Fruit fly (Drosophila melanogaster) whole organism, embryonic: Measurements from ENCODE around the gene CG4972.
A peak's percentile ranks its signal among the peaks of the same experiment; 100 is the strongest.

Source experiments
- ATbp ChIP-seq: fragments of 200-800 bp; sonication (Bioruptor generic); optimal IDR thresholded peaks from 2 replicates; lab custom pipeline; 2017; ENCODE audit warnings: missing biosample characterization, mild to moderate bottlenecking, missing genetic modification characterization, missing genetic modification reagents
- B-H1 ChIP-seq: fragments of 200-800 bp; sonication (Bioruptor generic); IDR thresholded peaks from 3 replicates; pipeline ENCODE4 v1.3.6; 2022; ENCODE audit warnings: missing biosample characterization, missing genetic modification characterization
- CG10147 ChIP-seq: fragments of 200-800 bp; sonication (Bioruptor generic); optimal IDR thresholded peaks from 2 replicates; lab custom pipeline; 2019; ENCODE audit warnings: missing biosample characterization, mild to moderate bottlenecking, missing genetic modification characterization, moderate library complexity
- CG11085 ChIP-seq: fragments of 200-800 bp; sonication (Bioruptor generic); IDR thresholded peaks from 2 replicates; pipeline ENCODE4 v1.3.6; 2022; ENCODE audit warnings: missing biosample characterization, missing genetic modification characterization
- CG12236 ChIP-seq: fragments of 200-800 bp; sonication (Bioruptor generic); optimal IDR thresholded peaks from 2 replicates; lab custom pipeline; 2016; ENCODE audit warnings: missing biosample characterization, missing genetic modification characterization
- CG12659 ChIP-seq: fragments of 200-800 bp; sonication (Bioruptor generic); optimal IDR thresholded peaks from 3 replicates; lab custom pipeline; 2017; ENCODE audit warnings: mild to moderate bottlenecking, missing biosample characterization, missing genetic modification reagents, missing genetic modification characterization
- CG13287 ChIP-seq: fragments of 200-800 bp; sonication (Bioruptor generic); IDR thresholded peaks from 2 replicates; pipeline ENCODE4 v1.3.6; 2022; ENCODE audit warnings: missing biosample characterization, missing genetic modification characterization; ENCODE audit not compliant: partially characterized antibody
- CG13424 ChIP-seq: fragments of 200-800 bp; sonication (Bioruptor generic); optimal IDR thresholded peaks from 2 replicates; lab custom pipeline; 2019; ENCODE audit warnings: missing biosample characterization, mild to moderate bottlenecking, missing genetic modification characterization, moderate library complexity
- CG14965 ChIP-seq: fragments of 200-800 bp; sonication (Bioruptor generic); optimal IDR thresholded peaks from 2 replicates; lab custom pipeline; 2016; ENCODE audit warnings: missing biosample characterization, missing genetic modification characterization, borderline replicate concordance
- CG1603 ChIP-seq: fragments of 200-800 bp; sonication (Bioruptor generic); optimal IDR thresholded peaks from 2 replicates; lab custom pipeline; 2019; ENCODE audit warnings: missing biosample characterization, mild to moderate bottlenecking, missing genetic modification characterization, moderate library complexity
- CG2120 ChIP-seq: fragments of 200-800 bp; sonication (Bioruptor generic); optimal IDR thresholded peaks from 3 replicates; lab custom pipeline; 2016; ENCODE audit warnings: missing biosample characterization, missing genetic modification characterization
- CG2129 ChIP-seq: fragments of 200-800 bp; sonication (Bioruptor generic); IDR thresholded peaks from 2 replicates; pipeline ENCODE4 v1.3.6; 2022; ENCODE audit warnings: missing biosample characterization, missing genetic modification characterization; ENCODE audit not compliant: partially characterized antibody
- CG2712 ChIP-seq: fragments of 200-800 bp; optimal IDR thresholded peaks from 3 replicates; lab custom pipeline; 2019; ENCODE audit warnings: missing biosample characterization, mild to moderate bottlenecking, missing genetic modification characterization, moderate library complexity
- CG30020 ChIP-seq: fragments of 200-800 bp; optimal IDR thresholded peaks from 2 replicates; lab custom pipeline; 2019; ENCODE audit warnings: missing biosample characterization, mild to moderate bottlenecking, missing genetic modification characterization, moderate library complexity
- CG31224 ChIP-seq: fragments of 200-800 bp; sonication (Bioruptor generic); IDR thresholded peaks from 2 replicates; pipeline ENCODE4 v1.3.6; 2022; ENCODE audit warnings: missing biosample characterization, missing genetic modification characterization
- CG31365 ChIP-seq: fragments of 200-800 bp; sonication (Bioruptor generic); optimal IDR thresholded peaks from 2 replicates; lab custom pipeline; 2018; ENCODE audit warnings: missing biosample characterization, mild to moderate bottlenecking, missing genetic modification characterization
- CG34224 ChIP-seq: fragments of 200-800 bp; sonication (Bioruptor generic); IDR thresholded peaks from 3 replicates; pipeline ENCODE4 v1.3.6; 2022; ENCODE audit warnings: missing biosample characterization, missing genetic modification characterization; ENCODE audit not compliant: partially characterized antibody
- CG7786 ChIP-seq: fragments of 200-800 bp; sonication (Bioruptor generic); optimal IDR thresholded peaks from 2 replicates; lab custom pipeline; 2016; ENCODE audit warnings: missing biosample characterization, missing genetic modification characterization
- CG7963 ChIP-seq: fragments of 200-800 bp; sonication (Bioruptor generic); IDR thresholded peaks from 3 replicates; pipeline ENCODE4 v1.3.6; 2022; ENCODE audit warnings: missing biosample characterization, missing genetic modification characterization; ENCODE audit not compliant: partially characterized antibody
- CG8924 ChIP-seq: fragments of 200-800 bp; optimal IDR thresholded peaks from 3 replicates; lab custom pipeline; 2019; ENCODE audit warnings: missing biosample characterization, mild to moderate bottlenecking, missing genetic modification characterization, moderate library complexity
- Dll ChIP-seq: fragments of 200-800 bp; sonication (Bioruptor generic); IDR thresholded peaks from 4 replicates; pipeline ENCODE4 v1.3.6; 2022; ENCODE audit warnings: missing biosample characterization, missing genetic modification characterization; ENCODE audit not compliant: partially characterized antibody
- Doc3 ChIP-seq: fragments of 200-800 bp; sonication (Bioruptor generic); IDR thresholded peaks from 3 replicates; pipeline ENCODE4 v1.3.6; 2022; ENCODE audit warnings: missing biosample characterization, missing genetic modification characterization; ENCODE audit not compliant: partially characterized antibody
- Dp ChIP-seq: fragments of 200-800 bp; sonication (Bioruptor generic); optimal IDR thresholded peaks from 2 replicates; lab custom pipeline; 2018; ENCODE audit warnings: missing biosample characterization, mild to moderate bottlenecking, missing genetic modification characterization, moderate library complexity
- E2f2 ChIP-seq: fragments of 200-800 bp; sonication (Bioruptor generic); IDR thresholded peaks from 2 replicates; pipeline ENCODE4 v1.3.6; 2022; ENCODE audit warnings: missing biosample characterization, missing genetic modification characterization
- HLH4C ChIP-seq: fragments of 200-800 bp; sonication (Bioruptor generic); IDR thresholded peaks from 3 replicates; pipeline ENCODE4 v1.3.6; 2022; ENCODE audit warnings: missing biosample characterization, missing genetic modification characterization; ENCODE audit not compliant: partially characterized antibody
- Med ChIP-seq: fragments of 200-800 bp; sonication (Bioruptor generic); peaks from one replicate; lab custom pipeline; 2016; ENCODE audit warnings: missing biosample characterization, missing genetic modification characterization, mild to moderate bottlenecking, inconsistent platforms, moderate library complexity
- Neu2 ChIP-seq: fragments of 200-800 bp; sonication (Bioruptor generic); optimal IDR thresholded peaks from 3 replicates; lab custom pipeline; 2016; ENCODE audit warnings: missing biosample characterization, missing genetic modification characterization, borderline replicate concordance
- Nf-YC ChIP-seq: fragments of 200-800 bp; optimal IDR thresholded peaks from 3 replicates; lab custom pipeline; 2019; ENCODE audit warnings: missing biosample characterization, mild to moderate bottlenecking, missing genetic modification characterization, moderate library complexity
- Spps ChIP-seq: fragments of 200-800 bp; sonication (Bioruptor generic); optimal IDR thresholded peaks from 2 replicates; lab custom pipeline; 2018; ENCODE audit warnings: missing biosample characterization, mild to moderate bottlenecking, missing genetic modification characterization
- az2 ChIP-seq: fragments of 200-800 bp; sonication (Bioruptor generic); optimal IDR thresholded peaks from 3 replicates; lab custom pipeline; 2016; ENCODE audit warnings: missing biosample characterization, missing genetic modification characterization
- bowl ChIP-seq: fragments of 200-800 bp; sonication (Bioruptor generic); IDR thresholded peaks from 2 replicates; pipeline ENCODE4 v1.3.6; 2022; ENCODE audit warnings: missing biosample characterization, missing genetic modification characterization
- corto ChIP-seq: fragments of 200-800 bp; sonication (Bioruptor generic); optimal IDR thresholded peaks from 2 replicates; lab custom pipeline; 2016; ENCODE audit warnings: missing biosample characterization, mild to moderate bottlenecking, missing genetic modification characterization, moderate library complexity
- dpn ChIP-seq, 2 experiments: fragments of 200-800 bp; sonication (Bioruptor generic); optimal IDR thresholded peaks; 3 replicates each; lab custom pipeline; 2016; ENCODE audit warnings: missing biosample characterization in 2 of 2, missing genetic modification characterization in 2 of 2
- esg ChIP-seq: fragments of 200-800 bp; sonication (Bioruptor generic); conservative IDR thresholded peaks from 2 replicates; pipeline ENCODE4 v1.3.6; 2022; ENCODE audit warnings: missing biosample characterization, missing genetic modification characterization
- fd3F ChIP-seq: fragments of 200-800 bp; sonication (Bioruptor generic); optimal IDR thresholded peaks from 2 replicates; lab custom pipeline; 2018; ENCODE audit warnings: missing biosample characterization, mild to moderate bottlenecking, missing genetic modification characterization, moderate library complexity
- gcm ChIP-seq: fragments of 200-800 bp; sonication (Bioruptor generic); optimal IDR thresholded peaks from 2 replicates; lab custom pipeline; 2019; ENCODE audit warnings: missing biosample characterization, mild to moderate bottlenecking, missing genetic modification characterization, moderate library complexity
- gro ChIP-seq: fragments of 200-800 bp; sonication (Bioruptor generic); optimal IDR thresholded peaks from 2 replicates; lab custom pipeline; 2016; ENCODE audit warnings: missing biosample characterization, missing genetic modification characterization
- hbn ChIP-seq: fragments of 200-800 bp; sonication (Bioruptor generic); IDR thresholded peaks from 2 replicates; pipeline ENCODE4 v1.3.6; 2022; ENCODE audit warnings: missing biosample characterization, missing genetic modification characterization; ENCODE audit not compliant: partially characterized antibody
- knrl ChIP-seq: fragments of 200-800 bp; sonication (Bioruptor generic); IDR thresholded peaks from 3 replicates; pipeline ENCODE4 v1.3.6; 2022; ENCODE audit warnings: missing biosample characterization, missing genetic modification characterization; ENCODE audit not compliant: partially characterized antibody
- pfk ChIP-seq: fragments of 200-800 bp; sonication (Bioruptor generic); optimal IDR thresholded peaks from 2 replicates; lab custom pipeline; 2018; ENCODE audit warnings: missing biosample characterization, mild to moderate bottlenecking, missing genetic modification characterization, moderate library complexity
- phol ChIP-seq: fragments of 200-800 bp; sonication (Bioruptor generic); optimal IDR thresholded peaks from 3 replicates; lab custom pipeline; 2018; ENCODE audit warnings: missing biosample characterization, mild to moderate bottlenecking, missing genetic modification characterization, moderate library complexity
- pum ChIP-seq: fragments of 200-800 bp; sonication (Bioruptor generic); optimal IDR thresholded peaks from 2 replicates; lab custom pipeline; 2016; ENCODE audit warnings: missing biosample characterization, missing genetic modification characterization
- scrt ChIP-seq: fragments of 200-800 bp; sonication (Bioruptor generic); optimal IDR thresholded peaks from 2 replicates; lab custom pipeline; 2018; ENCODE audit warnings: missing biosample characterization, mild to moderate bottlenecking, missing genetic modification characterization, moderate library complexity
- sd ChIP-seq: fragments of 200-800 bp; sonication (Bioruptor generic); optimal IDR thresholded peaks from 3 replicates; lab custom pipeline; 2018; ENCODE audit warnings: missing biosample characterization, mild to moderate bottlenecking, missing genetic modification characterization, moderate library complexity
- sens-2 ChIP-seq: fragments of 200-800 bp; sonication (Bioruptor generic); IDR thresholded peaks from 2 replicates; pipeline ENCODE4 v1.3.6; 2022; ENCODE audit warnings: missing biosample characterization, missing genetic modification characterization
- so ChIP-seq: fragments of 200-800 bp; sonication (Bioruptor generic); IDR thresholded peaks from 3 replicates; pipeline ENCODE4 v1.3.6; 2022; ENCODE audit warnings: missing biosample characterization, missing genetic modification characterization
- sug ChIP-seq: fragments of 200-800 bp; optimal IDR thresholded peaks from 2 replicates; lab custom pipeline; 2019; ENCODE audit warnings: missing biosample characterization, mild to moderate bottlenecking, missing genetic modification characterization, moderate library complexity
- vvl ChIP-seq: fragments of 200-800 bp; sonication (Bioruptor generic); IDR thresholded peaks from 2 replicates; pipeline ENCODE4 v1.3.6; 2022; ENCODE audit warnings: missing biosample characterization, missing genetic modification characterization

CG4972 gene

DNA sequence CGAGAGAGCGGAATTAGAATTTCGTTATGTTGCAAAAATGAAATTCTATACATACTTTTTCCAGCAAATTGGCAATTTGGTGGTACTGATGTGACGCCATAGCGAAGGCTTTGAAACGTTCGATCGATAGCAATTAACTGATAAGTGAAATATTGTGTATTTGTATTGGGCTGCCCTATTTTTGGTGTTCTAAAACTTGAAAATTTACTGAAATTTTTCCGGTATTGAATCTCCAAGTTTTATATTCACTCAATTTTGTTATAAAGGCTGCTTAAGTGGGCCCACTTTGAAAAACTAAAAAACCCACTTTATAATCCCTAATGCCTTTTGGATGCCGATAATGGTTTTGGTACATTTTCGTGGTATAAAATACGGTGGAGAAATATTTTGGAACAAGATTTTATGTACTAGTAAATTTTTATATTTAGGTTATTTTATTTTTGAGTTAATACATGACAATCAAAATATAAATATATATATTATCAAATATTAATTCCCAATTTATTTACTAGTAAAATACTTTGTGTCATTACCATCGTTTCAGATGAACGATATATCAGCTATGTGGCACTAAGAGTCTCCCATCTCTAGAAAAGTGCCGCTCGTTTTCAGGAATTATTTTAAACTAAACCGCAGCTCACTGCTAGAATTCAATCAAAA, 47.9 kb downstream of the CG4972 start, which contains the start of the genes Cand1 and pim (continued):
- peak; percentile 46; the same call in 1 of the 2 replicates for TF ChIP-seq hbn
- TF ChIP-seq CG13287 = peak; percentile 79
- no peak for TF ChIP-seq sens-2 (GFP tag; lab: Robert Waterston, UW)
- TF ChIP-seq gro (GFP tag; lab: Kevin White, UChicago) = no peak
- peak; percentile 57 for TF ChIP-seq phol (tag; lab: Kevin White, UChicago)
- peak; percentile 4 for TF ChIP-seq CG2120 (GFP tag; lab: Kevin White, UChicago)
- peak; percentile 63 for TF ChIP-seq CG2712
- TF ChIP-seq CG7963 (GFP tag; lab: Robert Waterston, UW) = peak; percentile 36; the same call in 1 of the 3 replicates
- TF ChIP-seq E2f2 (GFP tag; lab: Robert Waterston, UW) = peak; percentile 83
- peak; percentile 75 for TF ChIP-seq knrl (GFP tag; lab: Robert Waterston, UW)
- peak; percentile 50 for TF ChIP-seq sd (tag; lab: Kevin White, UChicago)
- no peak for TF ChIP-seq pum (GFP tag; lab: Kevin White, UChicago)
- TF ChIP-seq CG2129 = 0 out of 2 replicates have a peak, but pooled peaks have one; percentile 16
- TF ChIP-seq Dp (GFP tag; lab: Kevin White, UChicago) = peak; percentile 77
- peak; percentile 25 for TF ChIP-seq CG10147 (GFP tag; lab: Kevin White, UChicago)
- peak; percentile 33 for TF ChIP-seq sug
- TF ChIP-seq CG7786 = no peak
- TF ChIP-seq esg (GFP tag; lab: Robert Waterston, UW) = no peak
- peak; percentile 64; the same call in 2 of the 3 replicates for TF ChIP-seq Doc3 (GFP tag; lab: Robert Waterston, UW)
- TF ChIP-seq HLH4C (GFP tag; lab: Robert Waterston, UW) = peak; percentile 54; the same call in 1 of the 3 replicates
- TF ChIP-seq fd3F (GFP tag; lab: Kevin White, UChicago) = no peak
- TF ChIP-seq Nf-YC (tag; lab: Kevin White, UChicago) = peak; percentile 65
- TF ChIP-seq dpn (GFP tag; optimal IDR thresholded peaks at IDR 0.05; lab: Kevin White, UChicago) = peak in 1 of 2 experiments; percentile 12
- peak; percentile 17 for TF ChIP-seq Med (GFP tag; lab: Kevin White, UChicago)
- TF ChIP-seq bowl (GFP tag; lab: Robert Waterston, UW) = no peak
- TF ChIP-seq Spps (tag; lab: Kevin White, UChicago) = no peak
- TF ChIP-seq CG1603 (tag; lab: Kevin White, UChicago) = peak; percentile 91
- TF ChIP-seq B-H1 (GFP tag; lab: Robert Waterston, UW) = no peak
- peak; percentile 90 for TF ChIP-seq pfk
- TF ChIP-seq CG31224 = no peak
- peak; percentile 42 for TF ChIP-seq CG8924
- no peak for TF ChIP-seq Neu2 (GFP tag; lab: Kevin White, UChicago)
- no peak for TF ChIP-seq CG12236 (GFP tag; lab: Kevin White, UChicago)
- TF ChIP-seq ATbp (GFP tag; lab: Kevin White, UChicago) = no peak
- TF ChIP-seq CG31365 = no peak
- no peak for TF ChIP-seq corto (GFP tag; lab: Kevin White, UChicago)
- TF ChIP-seq CG14965 (GFP tag; lab: Kevin White, UChicago) = no peak
- no peak for TF ChIP-seq CG11085
- TF ChIP-seq Dll = peak; percentile 76
- no peak for TF ChIP-seq scrt
- no peak for TF ChIP-seq gcm (GFP tag; lab: Kevin White, UChicago)
- TF ChIP-seq az2 = no peak
- peak; percentile 71; the same call in 2 of the 3 replicates for TF ChIP-seq CG34224 (GFP tag; lab: Robert Waterston, UW)
- TF ChIP-seq CG13424 (tag; lab: Kevin White, UChicago) = peak; percentile 43
- TF ChIP-seq CG30020 (tag; lab: Kevin White, UChicago) = peak; percentile 97
- TF ChIP-seq vvl (GFP tag; lab: Robert Waterston, UW) = no peak
- peak; percentile 70 for TF ChIP-seq CG12659 (GFP tag; lab: Kevin White, UChicago)
- no peak for TF ChIP-seq so (GFP tag; lab: Robert Waterston, UW)
